Worm (Caenorhabditis elegans) whole organism, late embryonic: ENCODE results near the gene ctps-1.
A peak's percentile ranks its signal among the peaks of the same experiment; 100 is the strongest.

Source experiments
- C08G9.2 ChIP-seq: sonication (generic microtip); optimal IDR thresholded peaks from 2 replicates; lab custom pipeline; 2016; ENCODE audit warnings: mild to moderate bottlenecking, missing genetic modification characterization, moderate library complexity, missing compliant biosample characterization
- K02D7.2 ChIP-seq: sonication (generic microtip); optimal IDR thresholded peaks from 2 replicates; lab custom pipeline; 2017; ENCODE audit warnings: mild to moderate bottlenecking, missing genetic modification characterization, missing compliant biosample characterization
- T23F11.4 ChIP-seq: fragments of 200-800 bp; sonication (Bioruptor generic); optimal IDR thresholded peaks from 2 replicates; lab custom pipeline; 2018; ENCODE audit warnings: mild to moderate bottlenecking, missing genetic modification characterization, missing compliant biosample characterization
- Y22D7AL.16 ChIP-seq: sonication (generic microtip); optimal IDR thresholded peaks from 2 replicates; lab custom pipeline; 2016; ENCODE audit warnings: missing genetic modification characterization, missing compliant biosample characterization
- ama-1 ChIP-seq: fragments of 150-350 bp; optimal IDR thresholded peaks from 2 replicates; lab custom pipeline; 2014
- ceh-14 ChIP-seq: sonication (generic microtip); optimal IDR thresholded peaks from 2 replicates; lab custom pipeline; 2016; ENCODE audit warnings: missing genotype, missing genetic modification characterization, missing compliant biosample characterization
- ceh-18 ChIP-seq: sonication (generic microtip); optimal IDR thresholded peaks from 2 replicates; lab custom pipeline; 2016; ENCODE audit warnings: missing genetic modification characterization, missing compliant biosample characterization
- ceh-19 ChIP-seq: fragments of 200-800 bp; sonication (Bioruptor generic); optimal IDR thresholded peaks from 2 replicates; lab custom pipeline; 2018; ENCODE audit warnings: mild to moderate bottlenecking, missing genetic modification characterization, missing compliant biosample characterization
- ceh-2 ChIP-seq: sonication (generic microtip); optimal IDR thresholded peaks from 2 replicates; lab custom pipeline; 2016; ENCODE audit warnings: missing genotype, missing genetic modification characterization, missing compliant biosample characterization
- ceh-30 ChIP-seq: fragments of 150-350 bp; optimal IDR thresholded peaks from 2 replicates; lab custom pipeline; 2014; ENCODE audit warnings: missing biosample characterization, missing genetic modification characterization
- ceh-34 ChIP-seq: sonication (generic microtip); optimal IDR thresholded peaks from 2 replicates; lab custom pipeline; 2016; ENCODE audit warnings: mild to moderate bottlenecking, missing genetic modification characterization, missing compliant biosample characterization
- ceh-48 ChIP-seq: sonication (generic microtip); optimal IDR thresholded peaks from 2 replicates; lab custom pipeline; 2016; ENCODE audit warnings: missing genetic modification characterization, inconsistent platforms, missing compliant biosample characterization
- ceh-6 ChIP-seq: fragments of 200-800 bp; sonication (Bioruptor generic); optimal IDR thresholded peaks from 2 replicates; lab custom pipeline; 2018; ENCODE audit warnings: mild to moderate bottlenecking, missing genetic modification characterization, missing compliant biosample characterization
- dmd-4 ChIP-seq: sonication (generic microtip); optimal IDR thresholded peaks from 2 replicates; lab custom pipeline; 2016; ENCODE audit warnings: borderline replicate concordance, missing genetic modification characterization, missing compliant biosample characterization
- fkh-10 ChIP-seq: fragments of 150-350 bp; optimal IDR thresholded peaks from 2 replicates; lab custom pipeline; 2014; ENCODE audit warnings: missing biosample characterization, missing genetic modification reagents, missing genetic modification characterization
- fkh-6 ChIP-seq: sonication (generic microtip); optimal IDR thresholded peaks from 2 replicates; lab custom pipeline; 2016; ENCODE audit warnings: missing genetic modification characterization, missing compliant biosample characterization
- hlh-13 ChIP-seq: fragments of 200-800 bp; sonication (Bioruptor generic); optimal IDR thresholded peaks from 2 replicates; lab custom pipeline; 2018; ENCODE audit warnings: mild to moderate bottlenecking, missing genetic modification characterization, missing compliant biosample characterization
- hlh-30 ChIP-seq: sonication (generic microtip); optimal IDR thresholded peaks from 2 replicates; lab custom pipeline; 2017; ENCODE audit warnings: antibody characterized with exemption, missing genetic modification characterization, missing compliant biosample characterization; ENCODE audit not compliant: insufficient read depth
- hlh-6 ChIP-seq: sonication (generic microtip); optimal IDR thresholded peaks from 2 replicates; lab custom pipeline; 2016; ENCODE audit warnings: missing genotype, missing genetic modification characterization, missing compliant biosample characterization
- hlh-8 ChIP-seq: sonication (generic microtip); optimal IDR thresholded peaks from 2 replicates; lab custom pipeline; 2016; ENCODE audit warnings: missing genotype, missing genetic modification characterization, missing compliant biosample characterization
- lim-6 ChIP-seq: sonication (generic microtip); optimal IDR thresholded peaks from 2 replicates; lab custom pipeline; 2016; ENCODE audit warnings: missing genetic modification characterization, missing compliant biosample characterization
- mec-3 ChIP-seq: sonication (generic microtip); optimal IDR thresholded peaks from 2 replicates; lab custom pipeline; 2016; ENCODE audit warnings: borderline replicate concordance, missing genetic modification characterization, missing compliant biosample characterization
- nfya-1 ChIP-seq: sonication (generic microtip); optimal IDR thresholded peaks from 2 replicates; lab custom pipeline; 2017; ENCODE audit warnings: missing genetic modification characterization, mild to moderate bottlenecking, missing compliant biosample characterization, antibody characterized with exemption, moderate library complexity
- nhr-11 ChIP-seq: fragments of 150-350 bp; optimal IDR thresholded peaks from 2 replicates; lab custom pipeline; 2014; ENCODE audit warnings: missing biosample characterization, missing genetic modification characterization
- pag-3 ChIP-seq: sonication (generic microtip); optimal IDR thresholded peaks from 2 replicates; lab custom pipeline; 2016; ENCODE audit warnings: missing compliant biosample characterization, missing genetic modification characterization, borderline replicate concordance
- pat-9 ChIP-seq: fragments of 200-800 bp; sonication (Bioruptor generic); optimal IDR thresholded peaks from 2 replicates; lab custom pipeline; 2018; ENCODE audit warnings: mild to moderate bottlenecking, missing genetic modification characterization, moderate library complexity, missing compliant biosample characterization
- pros-1 ChIP-seq: fragments of 150-350 bp; optimal IDR thresholded peaks from 2 replicates; lab custom pipeline; 2014; ENCODE audit warnings: missing biosample characterization, missing genetic modification reagents, missing genetic modification characterization
- sdc-2 ChIP-seq: sonication (generic microtip); optimal IDR thresholded peaks from 2 replicates; lab custom pipeline; 2016; ENCODE audit warnings: missing genotype, missing genetic modification characterization, missing compliant biosample characterization
- sox-2 ChIP-seq: fragments of 200-800 bp; sonication (Bioruptor generic); IDR thresholded peaks from 2 replicates; pipeline ENCODE4 v1.3.6; 2022; ENCODE audit warnings: missing genetic modification reagents, missing genetic modification characterization, missing compliant biosample characterization
- syd-9 ChIP-seq: sonication (generic microtip); optimal IDR thresholded peaks from 2 replicates; lab custom pipeline; 2016; ENCODE audit warnings: mild to moderate bottlenecking, missing genetic modification characterization, moderate library complexity, missing compliant biosample characterization
- tbx-7 ChIP-seq: sonication (generic microtip); optimal IDR thresholded peaks from 2 replicates; lab custom pipeline; 2016; ENCODE audit warnings: missing genotype, missing genetic modification characterization, missing compliant biosample characterization
- ttx-3 ChIP-seq: sonication (generic microtip); optimal IDR thresholded peaks from 2 replicates; lab custom pipeline; 2016; ENCODE audit warnings: missing genetic modification reagents, missing genetic modification characterization, missing compliant biosample characterization
- unc-55 ChIP-seq: sonication (generic microtip); optimal IDR thresholded peaks from 2 replicates; lab custom pipeline; 2017; ENCODE audit warnings: missing biosample characterization, missing genetic modification reagents, missing genetic modification characterization
- zip-5 ChIP-seq: sonication (generic microtip); optimal IDR thresholded peaks from 2 replicates; lab custom pipeline; 2016; ENCODE audit warnings: missing genetic modification characterization, missing compliant biosample characterization
- ztf-16 ChIP-seq: sonication (generic microtip); optimal IDR thresholded peaks from 2 replicates; lab custom pipeline; 2017; ENCODE audit warnings: missing genetic modification characterization, missing compliant biosample characterization

Gene ctps-1

ce11 chrV:16831310-16831709 is 36.6 kb downstream of the ctps-1 start:
- no peak for TF ChIP-seq ceh-48
- no peak for TF ChIP-seq ceh-19 (GFP tag; lab: Kevin White, UChicago)
- TF ChIP-seq unc-55 (GFP tag; lab: Kevin White, UChicago) = no peak
- TF ChIP-seq tbx-7 = no peak
- no peak for TF ChIP-seq fkh-6 (tag; lab: Kevin White, UChicago)
- TF ChIP-seq ceh-14 (tag; lab: Kevin White, UChicago) = no peak
- no peak for TF ChIP-seq nhr-11 (tag; lab: Kevin White, UChicago)
- TF ChIP-seq sdc-2 (tag; lab: Kevin White, UChicago) = no peak
- TF ChIP-seq, all 69 proteins: peak for 0

ce11 chrV:16831921-16832320 is 37.2 kb downstream of the ctps-1 start, which contains the start of gene srh-215:
TSS of gene srh-215 (minus strand) at chrV:16832021.
- TF ChIP-seq C08G9.2 = no peak

DNA sequence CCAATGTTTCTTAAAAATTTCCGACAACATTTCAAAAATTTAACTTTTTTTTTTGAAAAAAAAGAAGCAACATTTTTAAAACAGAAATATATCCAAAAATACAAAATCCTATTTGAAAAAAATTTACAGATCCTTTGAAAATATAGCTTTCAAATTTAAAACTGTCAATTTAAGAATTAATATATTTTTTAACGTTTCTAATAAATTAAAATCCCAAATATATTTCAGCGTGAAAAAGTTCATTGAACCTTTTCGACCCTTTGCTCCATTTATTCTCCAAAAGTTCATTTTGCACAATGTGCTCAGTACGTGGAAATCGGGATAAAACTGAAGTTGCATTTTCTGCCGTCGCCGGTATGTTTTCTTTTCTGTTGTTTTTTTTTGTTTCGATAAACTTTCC is 38.2 kb downstream of the ctps-1 start, which contains the start of gene phy-3:
phy-3 (plus strand) TSS at position 301 of the 400 bp plus-strand sequence.
- TF ChIP-seq syd-9 (tag; lab: Kevin White, UChicago) = no peak
- no peak for TF ChIP-seq dmd-4
- TF ChIP-seq hlh-8 (tag; lab: Kevin White, UChicago) = no peak
- no peak for TF ChIP-seq unc-55 (GFP tag; lab: Kevin White, UChicago)
- no peak for TF ChIP-seq Y22D7AL.16 (tag; lab: Kevin White, UChicago)
- no peak for TF ChIP-seq fkh-10 (GFP tag; lab: Kevin White, UChicago)
- TF ChIP-seq pag-3 = no peak
- TF ChIP-seq K02D7.2 (tag; lab: Kevin White, UChicago) = no peak
- TF ChIP-seq ceh-48 = no peak
- no peak for TF ChIP-seq hlh-13 (GFP tag; lab: Kevin White, UChicago)
- no peak for TF ChIP-seq ama-1 (lab: Kevin White, UChicago)
- no peak for TF ChIP-seq nfya-1 (tag; lab: Kevin White, UChicago)
- no peak for TF ChIP-seq ceh-19 (GFP tag; lab: Kevin White, UChicago)
- no peak for TF ChIP-seq ztf-16 (tag; lab: Kevin White, UChicago)
- TF ChIP-seq hlh-6 (tag; lab: Kevin White, UChicago) = no peak
- TF ChIP-seq sox-2 = no peak
- no peak for TF ChIP-seq zip-5 (tag; lab: Kevin White, UChicago)
- TF ChIP-seq ceh-30 (tag; lab: Kevin White, UChicago) = no peak
- no peak for TF ChIP-seq ceh-2

DNA sequence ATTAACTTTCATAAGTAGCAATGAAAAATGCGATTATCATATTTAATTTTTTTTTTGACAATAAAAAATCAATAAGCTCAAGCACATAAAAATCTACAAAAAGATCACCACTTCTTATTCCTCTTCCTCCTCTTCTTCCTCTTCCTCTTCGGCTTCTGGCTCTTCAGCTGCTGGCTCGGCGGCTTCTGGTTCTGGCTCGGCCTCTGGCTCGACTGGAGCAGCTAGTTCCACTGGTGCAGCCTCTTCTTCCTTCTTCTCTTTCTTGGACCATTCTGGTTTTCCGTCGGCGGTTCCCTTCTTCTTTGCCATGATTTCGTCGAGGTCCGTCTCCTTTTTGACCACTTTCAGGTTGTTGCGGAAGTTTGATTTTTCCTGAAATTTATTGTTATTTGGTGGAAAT is 39.0 kb downstream of the ctps-1 start:
- no peak for TF ChIP-seq pat-9
- no peak for TF ChIP-seq K02D7.2 (tag; lab: Kevin White, UChicago)

DNA sequence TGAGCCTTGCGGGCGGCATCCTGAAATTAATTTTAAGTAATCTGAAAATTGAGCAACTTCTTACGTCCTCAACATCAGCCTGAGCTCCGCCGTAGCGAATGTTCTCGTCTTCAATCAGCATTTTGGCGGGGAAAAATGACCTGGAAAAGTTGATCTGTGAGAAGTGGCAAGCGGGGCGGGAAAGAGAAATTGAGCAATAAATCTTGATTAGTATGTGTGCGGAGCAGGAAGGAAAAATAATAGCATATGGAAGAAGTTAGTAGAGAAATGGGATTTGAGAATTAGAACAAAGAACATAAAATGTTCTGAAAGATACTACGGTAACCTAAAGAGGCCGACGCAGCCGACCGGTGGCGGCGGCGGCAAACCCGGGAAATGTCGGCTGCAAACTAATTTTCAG is 40.3 kb downstream of the ctps-1 start, which contains the start of gene tni-3:
tni-3 (minus strand) TSS at position 140 of the 400 bp plus-strand sequence.
- no peak for TF ChIP-seq T23F11.4 (GFP tag; lab: Kevin White, UChicago)
- no peak for TF ChIP-seq ceh-6 (GFP tag; lab: Kevin White, UChicago)
- TF ChIP-seq fkh-6 (tag; lab: Kevin White, UChicago) = no peak

DNA sequence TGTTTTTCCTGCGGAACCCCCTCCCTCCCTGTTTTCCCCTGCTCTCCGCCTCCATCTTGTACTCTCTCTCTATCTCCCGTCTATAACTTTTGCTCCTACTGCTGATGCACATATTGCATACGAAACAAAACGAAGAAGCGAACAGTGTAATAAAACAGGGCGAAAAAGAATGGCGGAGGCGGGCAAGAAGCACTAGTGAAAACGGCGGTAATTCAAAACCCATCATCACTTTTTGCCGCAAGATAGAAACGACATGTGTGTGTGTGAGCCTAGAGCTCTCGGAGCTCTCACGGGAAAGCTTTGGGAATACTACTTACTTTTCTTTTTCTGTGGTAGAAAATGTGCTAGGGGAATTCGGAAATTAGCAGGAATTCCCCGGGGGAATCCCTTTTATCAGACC is 41.4 kb downstream of the ctps-1 start:
- peak; percentile 56 for TF ChIP-seq ceh-34 (tag; lab: Kevin White, UChicago)
- peak; percentile 7 for TF ChIP-seq ceh-18
- no peak for TF ChIP-seq fkh-6 (tag; lab: Kevin White, UChicago)
- no peak for TF ChIP-seq mec-3 (tag; lab: Kevin White, UChicago)

- TF ChIP-seq pros-1 = no peak
- TF ChIP-seq hlh-30 (tag; lab: Kevin White, UChicago) = no peak
- TF ChIP-seq hlh-13 (GFP tag; lab: Kevin White, UChicago) = no peak
- no peak for TF ChIP-seq nfya-1 (tag; lab: Kevin White, UChicago)
- no peak for TF ChIP-seq ttx-3
- no peak for TF ChIP-seq lim-6 (tag; lab: Kevin White, UChicago)
Observed at ce11 chrV:16838435-16838834, 43.8 kb downstream of the ctps-1 start.
